Fruit fly (Drosophila melanogaster): Measurements from ENCODE around the gene CG13698.
A peak's percentile ranks its signal among the peaks of the same experiment; 100 is the strongest.

The CG13698 gene

dm6 chr3L:18148418-18148973, 42.5 kb upstream of the CG13698 start, which contains the start of gene CG7330 (continued):
- TF ChIP-seq foxo (GFP tag; optimal IDR thresholded peaks at IDR 0.05) = peak in 1 of 2 experiments; percentile 87

- TF ChIP-seq lola (GFP tag; optimal IDR thresholded peaks at IDR 0.05) (no peak), Abd-B (GFP tag; optimal IDR thresholded peaks at IDR 0.05) (no peak), Myc (optimal IDR thresholded peaks at IDR 0.05) (no peak), dl (GFP tag; optimal IDR thresholded peaks at IDR 0.05; ENCODE audit: insufficient read depth in 1 of 2, partially characterized antibody in 2 of 2) (no peak), sage (GFP tag; optimal IDR thresholded peaks at IDR 0.05) (no peak), N (GFP tag; optimal IDR thresholded peaks at IDR 0.05) (no peak), Jra (GFP tag; optimal IDR thresholded peaks at IDR 0.05) (no peak), GATAd (GFP tag; optimal IDR thresholded peaks at IDR 0.05) (no peak), CrebA (GFP tag; optimal IDR thresholded peaks at IDR 0.05; ENCODE audit: borderline replicate concordance) (no peak), woc (GFP tag; optimal IDR thresholded peaks at IDR 0.05) (no peak)
Measured at dm6 chr3L:18147596-18147995, 41.6 kb upstream of the CG13698 start.

DNA sequence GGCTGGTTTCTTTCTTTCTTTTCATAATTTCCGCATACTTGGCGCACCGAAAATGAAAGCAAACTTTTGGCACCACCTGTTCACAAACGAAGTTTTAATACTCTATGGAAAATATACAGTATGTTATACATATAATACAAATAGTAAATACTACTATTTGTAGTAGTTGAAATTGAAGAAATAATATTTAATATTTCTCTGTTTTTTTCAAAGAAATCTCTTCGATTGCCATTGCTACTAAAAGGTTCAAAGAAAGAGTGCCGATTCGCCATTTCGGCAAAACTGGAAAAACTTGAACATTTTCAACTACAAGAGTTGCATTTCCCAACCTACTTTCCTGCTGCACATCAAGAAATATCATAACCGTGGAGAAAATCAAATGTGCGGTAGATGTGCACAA, 40.9 kb upstream of the CG13698 start:
- TF ChIP-seq OdsH (GFP tag; optimal IDR thresholded peaks at IDR 0.05) (no peak), Sp1 (GFP tag; optimal IDR thresholded peaks at IDR 0.05) (no peak), brk (GFP tag; optimal IDR thresholded peaks at IDR 0.05) (no peak), br (GFP tag; optimal IDR thresholded peaks at IDR 0.05) (no peak), Hnf4 (GFP tag; optimal IDR thresholded peaks at IDR 0.05) (no peak), N (GFP tag; optimal IDR thresholded peaks at IDR 0.05) (no peak), rgr (GFP tag; optimal IDR thresholded peaks at IDR 0.05) (no peak), Dfd (GFP tag; optimal IDR thresholded peaks at IDR 0.05) (no peak), CG9705 (GFP tag; optimal IDR thresholded peaks at IDR 0.05) (no peak), Vsx2 (GFP tag; optimal IDR thresholded peaks at IDR 0.05; ENCODE audit: partially characterized antibody) (no peak), foxo (GFP tag; optimal IDR thresholded peaks at IDR 0.05) (no peak), tai (GFP tag; optimal IDR thresholded peaks at IDR 0.05) (no peak), sv (GFP tag; optimal IDR thresholded peaks at IDR 0.05) (no peak), dsf (GFP tag; optimal IDR thresholded peaks at IDR 0.05; ENCODE audit: borderline replicate concordance) (no peak)

DNA sequence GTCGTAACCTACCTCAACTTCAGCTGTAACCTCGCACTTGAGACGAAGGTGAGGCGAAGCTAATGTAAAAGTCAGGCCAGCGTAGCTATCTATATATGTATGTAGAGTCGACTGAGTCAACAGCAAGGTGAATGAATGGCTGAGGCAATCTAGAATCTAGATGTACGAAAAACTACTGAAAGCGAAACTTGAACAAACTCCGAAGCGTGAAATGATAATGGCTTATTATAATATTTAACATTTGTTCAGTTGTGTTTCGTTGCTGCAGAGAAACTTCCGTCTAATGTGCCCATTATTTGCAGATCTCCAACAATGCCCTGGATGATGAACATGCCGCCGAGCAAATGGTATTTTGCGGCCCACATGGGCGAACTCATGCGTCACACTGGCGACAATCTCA, 38.7 kb upstream of the CG13698 start:
- TF ChIP-seq dl (GFP tag; optimal IDR thresholded peaks at IDR 0.05; ENCODE audit: insufficient read depth in 1 of 2, partially characterized antibody in 2 of 2) (no peak), h (GFP tag; optimal IDR thresholded peaks at IDR 0.05) (no peak), ey (GFP tag; optimal IDR thresholded peaks at IDR 0.05) (no peak), jim (GFP tag; optimal IDR thresholded peaks at IDR 0.05) (no peak), Hnf4 (GFP tag; optimal IDR thresholded peaks at IDR 0.05) (no peak), Rel (GFP tag; optimal IDR thresholded peaks at IDR 0.05) (no peak), Rel (tag; optimal IDR thresholded peaks at IDR 0.05) (no peak), GATAd (GFP tag; optimal IDR thresholded peaks at IDR 0.05) (no peak), Mio (GFP tag; optimal IDR thresholded peaks at IDR 0.05) (no peak), CG9705 (GFP tag; optimal IDR thresholded peaks at IDR 0.05) (no peak), Dif (GFP tag; optimal IDR thresholded peaks at IDR 0.05; ENCODE audit: partially characterized antibody) (no peak), sv (GFP tag; optimal IDR thresholded peaks at IDR 0.05) (no peak), dsf (GFP tag; optimal IDR thresholded peaks at IDR 0.05; ENCODE audit: borderline replicate concordance) (no peak), brk (GFP tag; optimal IDR thresholded peaks at IDR 0.05) (no peak), Abd-B (GFP tag; optimal IDR thresholded peaks at IDR 0.05) (no peak)

DNA sequence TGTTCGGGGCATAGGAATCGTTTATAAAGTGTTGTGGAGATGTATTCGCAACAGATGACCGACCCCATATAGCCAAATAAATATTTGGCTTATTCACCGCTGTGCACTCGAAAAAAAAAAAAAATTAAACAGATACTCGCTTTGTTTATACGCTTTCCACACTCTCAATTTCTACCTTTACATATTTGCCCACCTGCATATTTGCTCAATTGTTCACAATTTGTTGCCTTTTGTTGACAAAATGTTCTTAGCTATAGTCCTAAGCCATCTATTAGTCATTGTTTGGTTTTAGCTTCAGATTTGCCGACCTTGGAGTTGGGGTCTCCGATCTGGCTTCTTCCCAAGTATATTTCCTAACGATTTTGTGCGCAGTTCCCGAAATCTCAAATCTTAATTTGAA, 37.0 kb upstream of the CG13698 start:
- peak; percentile 55 for TF ChIP-seq OdsH (GFP tag; optimal IDR thresholded peaks at IDR 0.05)
- peak; percentile 40 for TF ChIP-seq Hnf4 (GFP tag; optimal IDR thresholded peaks at IDR 0.05)
- peak; percentile 31 for TF ChIP-seq ey (GFP tag; optimal IDR thresholded peaks at IDR 0.05)
- TF ChIP-seq Dif (GFP tag; optimal IDR thresholded peaks at IDR 0.05; ENCODE audit: partially characterized antibody) = no peak
- peak; percentile 68 for TF ChIP-seq rgr (GFP tag; optimal IDR thresholded peaks at IDR 0.05)
- no peak for TF ChIP-seq lola (GFP tag; optimal IDR thresholded peaks at IDR 0.05)
- TF ChIP-seq foxo (GFP tag; optimal IDR thresholded peaks at IDR 0.05) = peak in 1 of 2 experiments; percentile 39
- TF ChIP-seq h (GFP tag; optimal IDR thresholded peaks at IDR 0.05) = peak; percentile 83
- no peak for TF ChIP-seq sv (GFP tag; optimal IDR thresholded peaks at IDR 0.05)
- TF ChIP-seq psq (GFP tag; optimal IDR thresholded peaks at IDR 0.05) = no peak
- peak; percentile 34 for TF ChIP-seq Hr83 (GFP tag; optimal IDR thresholded peaks at IDR 0.05; ENCODE audit: poor library complexity, severe bottlenecking)
- peak; percentile 24 for TF ChIP-seq fru (GFP tag; optimal IDR thresholded peaks at IDR 0.05)
- TF ChIP-seq tai (GFP tag; optimal IDR thresholded peaks at IDR 0.05) = peak; percentile 45

Data from whole organism, wandering third instar larva.